Fruit fly (Drosophila melanogaster) whole organism, embryonic: ENCODE measurements around the gene CG13924.

Experiments used
- BtbVII ChIP-seq: fragments of 200-800 bp; sonication (Bioruptor generic); optimal IDR thresholded peaks from 3 replicates; lab custom pipeline; 2017; ENCODE audit warnings: missing biosample characterization, mild to moderate bottlenecking, missing genetic modification characterization
- CG11695 ChIP-seq: fragments of 200-800 bp; sonication (Bioruptor generic); IDR thresholded peaks from 3 replicates; pipeline ENCODE4 v1.3.6; 2022; ENCODE audit warnings: missing biosample characterization, missing genetic modification characterization
- CG13287 ChIP-seq: fragments of 200-800 bp; sonication (Bioruptor generic); IDR thresholded peaks from 2 replicates; pipeline ENCODE4 v1.3.6; 2022; ENCODE audit warnings: missing biosample characterization, missing genetic modification characterization; ENCODE audit not compliant: partially characterized antibody
- CG14014 ChIP-seq: fragments of 200-800 bp; sonication (Bioruptor generic); IDR thresholded peaks from 2 replicates; pipeline ENCODE4 v1.3.6; 2022; ENCODE audit warnings: missing biosample characterization, missing genetic modification characterization
- CG14710 ChIP-seq: fragments of 200-800 bp; sonication (Bioruptor generic); optimal IDR thresholded peaks from 3 replicates; lab custom pipeline; 2019; ENCODE audit warnings: missing biosample characterization, mild to moderate bottlenecking, missing genetic modification characterization, moderate library complexity
- CG14965 ChIP-seq: fragments of 200-800 bp; sonication (Bioruptor generic); optimal IDR thresholded peaks from 2 replicates; lab custom pipeline; 2016; ENCODE audit warnings: missing biosample characterization, missing genetic modification characterization, borderline replicate concordance
- CG16779 ChIP-seq: fragments of 200-800 bp; sonication (Bioruptor generic); IDR thresholded peaks from 2 replicates; pipeline ENCODE4 v1.3.6; 2022; ENCODE audit warnings: missing biosample characterization, missing genetic modification characterization
- CG17359 ChIP-seq: fragments of 200-800 bp; sonication (Bioruptor generic); optimal IDR thresholded peaks from 3 replicates; lab custom pipeline; 2018; ENCODE audit warnings: missing biosample characterization, mild to moderate bottlenecking, missing genetic modification characterization, moderate library complexity
- CG2712 ChIP-seq: fragments of 200-800 bp; optimal IDR thresholded peaks from 3 replicates; lab custom pipeline; 2019; ENCODE audit warnings: missing biosample characterization, mild to moderate bottlenecking, missing genetic modification characterization, moderate library complexity
- CG3065 ChIP-seq: fragments of 200-800 bp; sonication (Bioruptor generic); optimal IDR thresholded peaks from 2 replicates; lab custom pipeline; 2016; ENCODE audit warnings: missing biosample characterization, missing genetic modification characterization
- CG6683 ChIP-seq: fragments of 200-800 bp; sonication (Bioruptor generic); optimal IDR thresholded peaks from 2 replicates; lab custom pipeline; 2017; ENCODE audit warnings: missing biosample characterization, mild to moderate bottlenecking, missing genetic modification characterization, missing genetic modification reagents
- CG6813 ChIP-seq: fragments of 200-800 bp; sonication (Bioruptor generic); optimal IDR thresholded peaks from 2 replicates; lab custom pipeline; 2017; ENCODE audit warnings: missing biosample characterization, missing genetic modification characterization, mild to moderate bottlenecking, moderate library complexity, missing genetic modification reagents
- CG7357 ChIP-seq: fragments of 200-800 bp; sonication (Bioruptor generic); IDR thresholded peaks from 3 replicates; pipeline ENCODE4 v1.3.6; 2022; ENCODE audit warnings: missing biosample characterization, missing genetic modification characterization
- CG8944 ChIP-seq: fragments of 200-800 bp; sonication (Bioruptor generic); optimal IDR thresholded peaks from 3 replicates; lab custom pipeline; 2016; ENCODE audit warnings: missing biosample characterization, missing genetic modification characterization
- Deaf1 ChIP-seq: fragments of 200-800 bp; optimal IDR thresholded peaks from 3 replicates; lab custom pipeline; 2019; ENCODE audit warnings: missing biosample characterization, mild to moderate bottlenecking, missing genetic modification characterization, moderate library complexity
- Doc3 ChIP-seq: fragments of 200-800 bp; sonication (Bioruptor generic); IDR thresholded peaks from 3 replicates; pipeline ENCODE4 v1.3.6; 2022; ENCODE audit warnings: missing biosample characterization, missing genetic modification characterization; ENCODE audit not compliant: partially characterized antibody
- ERR ChIP-seq: fragments of 200-800 bp; sonication (Bioruptor generic); optimal IDR thresholded peaks from 2 replicates; lab custom pipeline; 2016; ENCODE audit warnings: missing biosample characterization, missing genetic modification characterization
- Eip74EF ChIP-seq, 2 experiments: fragments of 200-800 bp in 1 of 2; fragments of >200 bp in 1 of 2; sonication (Bioruptor generic) in 1 of 2; optimal IDR thresholded peaks; 2 replicates each; lab custom pipeline; 2017 to 2019; ENCODE audit warnings: missing biosample characterization in 2 of 2, missing genetic modification characterization in 2 of 2, mild to moderate bottlenecking in 1 of 2, moderate library complexity in 1 of 2
- Fer1 ChIP-seq: fragments of 200-800 bp; sonication (Bioruptor generic); optimal IDR thresholded peaks from 2 replicates; lab custom pipeline; 2017; ENCODE audit warnings: missing biosample characterization, mild to moderate bottlenecking, missing genetic modification characterization
- HLH4C ChIP-seq: fragments of 200-800 bp; sonication (Bioruptor generic); IDR thresholded peaks from 3 replicates; pipeline ENCODE4 v1.3.6; 2022; ENCODE audit warnings: missing biosample characterization, missing genetic modification characterization; ENCODE audit not compliant: partially characterized antibody
- NC2β ChIP-seq: fragments of 200-800 bp; sonication (Bioruptor generic); optimal IDR thresholded peaks from 2 replicates; lab custom pipeline; 2016; ENCODE audit warnings: missing biosample characterization, missing genetic modification characterization
- Scr ChIP-seq: fragments of 200-800 bp; sonication (Bioruptor generic); IDR thresholded peaks from 2 replicates; pipeline ENCODE4 v1.3.6; 2022; ENCODE audit warnings: missing biosample characterization, missing genetic modification characterization; ENCODE audit not compliant: partially characterized antibody
- Ssrp ChIP-seq: fragments of 200-800 bp; sonication (Bioruptor generic); optimal IDR thresholded peaks from 2 replicates; lab custom pipeline; 2018; ENCODE audit warnings: missing biosample characterization, mild to moderate bottlenecking, missing genetic modification characterization, moderate library complexity
- TFAM ChIP-seq: fragments of 200-800 bp; sonication (Bioruptor generic); optimal IDR thresholded peaks from 2 replicates; lab custom pipeline; 2017; ENCODE audit warnings: missing biosample characterization, missing genetic modification characterization, inconsistent platforms
- ab ChIP-seq: fragments of 200-800 bp; sonication (Bioruptor generic); optimal IDR thresholded peaks from 2 replicates; lab custom pipeline; 2016; ENCODE audit warnings: missing biosample characterization, missing genetic modification characterization
- abd-A ChIP-seq: fragments of 200-800 bp; sonication (Bioruptor generic); optimal IDR thresholded peaks from 3 replicates; lab custom pipeline; 2019; ENCODE audit warnings: missing biosample characterization, mild to moderate bottlenecking, missing genetic modification characterization, moderate library complexity
- ash1 ChIP-seq: fragments of 200-800 bp; sonication (Bioruptor generic); optimal IDR thresholded peaks from 2 replicates; lab custom pipeline; 2018; ENCODE audit warnings: missing biosample characterization, mild to moderate bottlenecking, missing genetic modification characterization
- bigmax ChIP-seq: fragments of 200-800 bp; sonication (Bioruptor generic); optimal IDR thresholded peaks from 2 replicates; lab custom pipeline; 2018; ENCODE audit warnings: missing biosample characterization, mild to moderate bottlenecking, missing genetic modification characterization
- bsh ChIP-seq, 2 experiments: fragments of 200-800 bp; sonication (Bioruptor generic); optimal IDR thresholded peaks; 2 replicates each; lab custom pipeline; 2017 to 2018; ENCODE audit warnings: mild to moderate bottlenecking in 2 of 2, missing biosample characterization in 2 of 2, missing genetic modification characterization in 2 of 2, moderate library complexity in 1 of 2
- cg ChIP-seq: fragments of 200-800 bp; sonication (Bioruptor generic); optimal IDR thresholded peaks from 3 replicates; lab custom pipeline; 2019; ENCODE audit warnings: missing biosample characterization, mild to moderate bottlenecking, missing genetic modification characterization, moderate library complexity
- chm ChIP-seq: fragments of 200-800 bp; sonication (Bioruptor generic); IDR thresholded peaks from 2 replicates; pipeline ENCODE4 v1.3.6; 2022; ENCODE audit warnings: missing biosample characterization, missing genetic modification characterization
- chn ChIP-seq: fragments of 200-800 bp; sonication (Bioruptor generic); optimal IDR thresholded peaks from 2 replicates; lab custom pipeline; 2016; ENCODE audit warnings: missing biosample characterization, missing genetic modification characterization
- crol ChIP-seq: fragments of 200-800 bp; sonication (Bioruptor generic); IDR thresholded peaks from 2 replicates; pipeline ENCODE4 v1.3.6; 2022; ENCODE audit warnings: missing biosample characterization, missing genetic modification characterization
- danr ChIP-seq: fragments of 200-800 bp; sonication (Bioruptor generic); IDR thresholded peaks from 2 replicates; pipeline ENCODE4 v1.3.6; 2022; ENCODE audit warnings: missing biosample characterization, missing genetic modification characterization
- gro ChIP-seq: fragments of 200-800 bp; sonication (Bioruptor generic); optimal IDR thresholded peaks from 2 replicates; lab custom pipeline; 2016; ENCODE audit warnings: missing biosample characterization, missing genetic modification characterization
- knrl ChIP-seq: fragments of 200-800 bp; sonication (Bioruptor generic); IDR thresholded peaks from 3 replicates; pipeline ENCODE4 v1.3.6; 2022; ENCODE audit warnings: missing biosample characterization, missing genetic modification characterization; ENCODE audit not compliant: partially characterized antibody
- nerfin-1 ChIP-seq: fragments of 200-800 bp; sonication (Bioruptor generic); optimal IDR thresholded peaks from 3 replicates; lab custom pipeline; 2019; ENCODE audit warnings: missing biosample characterization, mild to moderate bottlenecking, missing genetic modification characterization, moderate library complexity
- onecut ChIP-seq: fragments of 200-800 bp; sonication (Bioruptor generic); IDR thresholded peaks from 2 replicates; pipeline ENCODE4 v1.3.6; 2022; ENCODE audit warnings: missing biosample characterization, missing genetic modification characterization
- pros ChIP-seq: fragments of 200-800 bp; sonication (Bioruptor generic); optimal IDR thresholded peaks from 3 replicates; lab custom pipeline; 2019; ENCODE audit warnings: missing biosample characterization, mild to moderate bottlenecking, missing genetic modification characterization, moderate library complexity
- repo ChIP-seq: fragments of 200-800 bp; sonication (Bioruptor generic); optimal IDR thresholded peaks from 2 replicates; lab custom pipeline; 2016; ENCODE audit warnings: missing biosample characterization, missing genetic modification characterization
- ro ChIP-seq: fragments of 200-800 bp; sonication (Bioruptor generic); IDR thresholded peaks from 2 replicates; pipeline ENCODE4 v1.3.6; 2022; ENCODE audit warnings: missing biosample characterization, missing genetic modification characterization
- salm ChIP-seq: fragments of 200-800 bp; sonication (Bioruptor generic); optimal IDR thresholded peaks from 2 replicates; lab custom pipeline; 2018; ENCODE audit warnings: missing biosample characterization, mild to moderate bottlenecking, missing genetic modification characterization
- sd ChIP-seq: fragments of 200-800 bp; sonication (Bioruptor generic); optimal IDR thresholded peaks from 3 replicates; lab custom pipeline; 2018; ENCODE audit warnings: missing biosample characterization, mild to moderate bottlenecking, missing genetic modification characterization, moderate library complexity
- sens-2 ChIP-seq: fragments of 200-800 bp; sonication (Bioruptor generic); IDR thresholded peaks from 2 replicates; pipeline ENCODE4 v1.3.6; 2022; ENCODE audit warnings: missing biosample characterization, missing genetic modification characterization
- tap ChIP-seq: fragments of 200-800 bp; optimal IDR thresholded peaks from 3 replicates; lab custom pipeline; 2019; ENCODE audit warnings: missing biosample characterization, mild to moderate bottlenecking, missing genetic modification characterization, moderate library complexity
- tna ChIP-seq: fragments of 200-800 bp; sonication (Bioruptor generic); IDR thresholded peaks from 2 replicates; pipeline ENCODE4 v1.3.6; 2022; ENCODE audit warnings: missing biosample characterization, missing genetic modification characterization; ENCODE audit not compliant: partially characterized antibody
- trh ChIP-seq: fragments of 200-800 bp; sonication (Bioruptor generic); optimal IDR thresholded peaks from 2 replicates; lab custom pipeline; 2016; ENCODE audit warnings: missing biosample characterization, missing genetic modification characterization
- z ChIP-seq: fragments of 200-800 bp; sonication (Bioruptor generic); IDR thresholded peaks from 3 replicates; pipeline ENCODE4 v1.3.6; 2022; ENCODE audit warnings: missing biosample characterization, missing genetic modification characterization

The CG13924 gene

dm6 chr3L:1882868-1883554 is 13.2 kb downstream of the CG13924 start, which contains the start of gene CG13937 (continued):
- TF ChIP-seq CG3065 (GFP tag; lab: Kevin White, UChicago) (no peak), salm (tag; lab: Kevin White, UChicago) (no peak), nerfin-1 (peak; percentile 44), danr (GFP tag; lab: Robert Waterston, UW) (no peak), Scr (GFP tag; lab: Robert Waterston, UW) (peak; percentile 11; the same call in 1 of the 2 replicates), CG13287 (peak; percentile 35; the same call in 1 of the 2 replicates), z (GFP tag; lab: Robert Waterston, UW) (0 out of 3 replicates have a peak, but pooled peaks have one; percentile 34), crol (GFP tag; lab: Robert Waterston, UW) (peak; percentile 43; the same call in 1 of the 2 replicates), CG8944 (GFP tag; lab: Kevin White, UChicago) (no peak), CG11695 (GFP tag; lab: Robert Waterston, UW) (0 out of 3 replicates have a peak, but pooled peaks have one; percentile 9), Ssrp (tag; lab: Kevin White, UChicago) (no peak), repo (GFP tag; lab: Kevin White, UChicago) (no peak), trh (GFP tag; lab: Kevin White, UChicago) (no peak), abd-A (peak; percentile 80), ro (GFP tag; lab: Robert Waterston, UW) (no peak), Fer1 (GFP tag; lab: Kevin White, UChicago) (peak; percentile 11), Eip74EF (GFP tag; optimal IDR thresholded peaks at IDR 0.05; lab: Kevin White, UChicago) (no peak), sens-2 (no peak), cg (GFP tag; lab: Kevin White, UChicago) (no peak), sd (peak; percentile 55), onecut (peak; percentile 38; the same call in 1 of the 2 replicates), CG7357 (no peak), HLH4C (GFP tag; lab: Robert Waterston, UW) (no peak), gro (GFP tag; lab: Kevin White, UChicago) (peak; percentile 13), CG6813 (no peak), Deaf1 (tag; lab: Kevin White, UChicago) (peak; percentile 13), CG14710 (no peak), BtbVII (GFP tag; lab: Kevin White, UChicago) (peak; percentile 25), CG2712 (tag; lab: Kevin White, UChicago) (no peak), ash1 (GFP tag; lab: Kevin White, UChicago) (no peak), CG14965 (no peak), tna (GFP tag; lab: Robert Waterston, UW) (0 out of 2 replicates have a peak, but pooled peaks have one; percentile 25), bsh (GFP tag; optimal IDR thresholded peaks at IDR 0.05; lab: Kevin White, UChicago) (no peak), pros (GFP tag; lab: Kevin White, UChicago) (peak; percentile 52), ab (GFP tag; lab: Kevin White, UChicago) (no peak), tap (tag; lab: Kevin White, UChicago) (peak; percentile 7), CG6683 (GFP tag; lab: Kevin White, UChicago) (no peak), chn (GFP tag; lab: Kevin White, UChicago) (no peak), CG14014 (GFP tag; lab: Robert Waterston, UW) (no peak), bigmax (GFP tag; lab: Kevin White, UChicago) (no peak), CG17359 (no peak), NC2β (GFP tag; lab: Kevin White, UChicago) (no peak), TFAM (GFP tag; lab: Kevin White, UChicago) (no peak), knrl (GFP tag; lab: Robert Waterston, UW) (no peak), chm (GFP tag; lab: Robert Waterston, UW) (no peak), ERR (no peak), CG16779 (GFP tag; lab: Robert Waterston, UW) (no peak), Doc3 (GFP tag; lab: Robert Waterston, UW) (no peak)
